Worm (Caenorhabditis elegans): ENCODE data around the gene cam-1.

- no peak for TF ChIP-seq rpc-1 (optimal IDR thresholded peaks at IDR 0.05)
- TF ChIP-seq rpc-1 (tag; optimal IDR thresholded peaks at IDR 0.05): no peak
- no peak for TF ChIP-seq rcor-1 (GFP tag; IDR thresholded peaks at IDR 0.05)
- no peak for TF ChIP-seq unc-62 (GFP tag; optimal IDR thresholded peaks at IDR 0.05)
- TF ChIP-seq ama-1 (optimal IDR thresholded peaks at IDR 0.05): no peak
- TF ChIP-seq ama-1 (GFP tag; optimal IDR thresholded peaks at IDR 0.05): no peak
- TF ChIP-seq tlf-1 (GFP tag; optimal IDR thresholded peaks at IDR 0.05): no peak
- no peak for TF ChIP-seq dpff-1 (tag; optimal IDR thresholded peaks at IDR 0.05)
- TF ChIP-seq ceh-27 (GFP tag; optimal IDR thresholded peaks at IDR 0.05): no peak
These were observed 36.4 kb upstream of the cam-1 start, which contains the start of gene F42A8.1 for ce11 chrII:9346490-9346889.

All from whole organism, young adult.